Fruit fly (Drosophila melanogaster): ENCODE measurements around the gene CG43773.

The CG43773 gene

dm6 chr2L:4031203-4032096 lies 24.0 kb downstream of the CG43773 start, which contains the start of gene ed (continued):
- TF ChIP-seq CG10654 (GFP tag; optimal IDR thresholded peaks at IDR 0.05) (no peak), chif (GFP tag; optimal IDR thresholded peaks at IDR 0.05) (peak in 1 of 2 experiments; percentile 6), row (GFP tag; IDR thresholded peaks at IDR 0.05) (no peak), CG1832 (GFP tag; optimal IDR thresholded peaks at IDR 0.05) (peak; percentile 70), CrebB (tag; optimal IDR thresholded peaks at IDR 0.05) (no peak), pho (GFP tag; optimal IDR thresholded peaks at IDR 0.05) (no peak), tap (tag; optimal IDR thresholded peaks at IDR 0.05) (no peak), CG7928 (GFP tag; optimal IDR thresholded peaks at IDR 0.05) (no peak), Oli (tag; optimal IDR thresholded peaks at IDR 0.05) (no peak), disco-r (GFP tag; optimal IDR thresholded peaks at IDR 0.05) (no peak), Lim3 (GFP tag; IDR thresholded peaks at IDR 0.05) (no peak), Bgb (GFP tag; IDR thresholded peaks at IDR 0.05; ENCODE audit: partially characterized antibody) (peak; percentile 44; the same call in 1 of the 2 replicates), CG7556 (GFP tag; optimal IDR thresholded peaks at IDR 0.05) (peak; percentile 5), MTF-1 (GFP tag; optimal IDR thresholded peaks at IDR 0.05; ENCODE audit: borderline replicate concordance) (no peak), Nf-YB (GFP tag; optimal IDR thresholded peaks at IDR 0.05) (no peak), croc (GFP tag; conservative IDR thresholded peaks at IDR 0.05) (no peak), CG32772 (GFP tag; IDR thresholded peaks at IDR 0.05) (no peak), NC2β (GFP tag; optimal IDR thresholded peaks at IDR 0.05) (no peak), CG3838 (GFP tag; optimal IDR thresholded peaks at IDR 0.05) (no peak), CG10267 (tag; optimal IDR thresholded peaks at IDR 0.05) (no peak), insv (GFP tag; optimal IDR thresholded peaks at IDR 0.05) (peak in 1 of 2 experiments; percentile 6), NFAT (GFP tag; IDR thresholded peaks at IDR 0.05) (no peak), dm (GFP tag; optimal IDR thresholded peaks at IDR 0.05) (no peak), tin (GFP tag; optimal IDR thresholded peaks at IDR 0.05) (no peak), Nf-YC (tag; optimal IDR thresholded peaks at IDR 0.05) (no peak), CG11456 (GFP tag; IDR thresholded peaks at IDR 0.05) (no peak), CG2116 (GFP tag; optimal IDR thresholded peaks at IDR 0.05) (no peak), Rfx (GFP tag; IDR thresholded peaks at IDR 0.05) (0 out of 2 replicates have a peak, but pooled peaks have one; percentile 7), CG2202 (tag; optimal IDR thresholded peaks at IDR 0.05) (peak; percentile 0), CG15269 (tag; optimal IDR thresholded peaks at IDR 0.05) (no peak), pros (GFP tag; optimal IDR thresholded peaks at IDR 0.05) (peak; percentile 98), peb (GFP tag; IDR thresholded peaks at IDR 0.05) (no peak), vfl (GFP tag; optimal IDR thresholded peaks at IDR 0.05) (peak; percentile 10), Doc3 (GFP tag; IDR thresholded peaks at IDR 0.05; ENCODE audit: partially characterized antibody) (no peak), prd (optimal IDR thresholded peaks at IDR 0.05) (no peak), prd (GFP tag; IDR thresholded peaks at IDR 0.05) (no peak), zfh1 (GFP tag; IDR thresholded peaks at IDR 0.05) (peak; percentile 5; the same call in 1 of the 3 replicates), oc (tag; optimal IDR thresholded peaks at IDR 0.05) (peak; percentile 45), sc (optimal IDR thresholded peaks at IDR 0.05) (no peak), sc (GFP tag; optimal IDR thresholded peaks at IDR 0.05) (no peak), CG32767 (GFP tag; IDR thresholded peaks at IDR 0.05) (no peak), nerfin-1 (tag; optimal IDR thresholded peaks at IDR 0.05) (no peak), CG2199 (GFP tag; IDR thresholded peaks at IDR 0.05) (peak; percentile 23; the same call in 2 of the 3 replicates), vvl (GFP tag; IDR thresholded peaks at IDR 0.05) (peak; percentile 24; the same call in 1 of the 2 replicates), HmgZ (tag; optimal IDR thresholded peaks at IDR 0.05) (no peak), CG4730 (GFP tag; IDR thresholded peaks at IDR 0.05) (no peak), trh (GFP tag; optimal IDR thresholded peaks at IDR 0.05) (no peak), Bteb2 (GFP tag; optimal IDR thresholded peaks at IDR 0.05) (no peak), pum (GFP tag; optimal IDR thresholded peaks at IDR 0.05) (no peak), bsh (GFP tag; optimal IDR thresholded peaks at IDR 0.05) (no peak)

Measured in whole organism, embryonic.